Worm (Caenorhabditis elegans): ENCODE measurements around the gene lron-1.

DNA sequence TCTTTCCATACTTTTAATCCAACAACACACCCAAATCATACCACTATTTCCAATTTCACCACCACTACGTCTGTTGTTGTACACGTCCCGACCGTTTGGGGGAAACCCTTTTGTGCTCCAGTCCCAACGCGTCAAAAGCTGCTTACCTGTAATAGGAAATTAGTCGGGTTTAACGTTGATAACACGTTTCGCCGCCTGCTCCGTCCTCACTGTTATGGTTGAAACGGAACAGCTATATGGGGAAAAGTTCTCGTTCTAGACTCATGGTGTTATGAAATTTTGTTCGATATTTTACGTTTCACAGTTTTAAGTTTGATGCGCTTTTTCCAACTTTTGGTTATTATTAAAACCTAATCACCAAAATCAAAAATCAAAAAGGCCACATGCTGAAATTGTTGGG is 36.6 kb upstream of the lron-1 start:
- TF ChIP-seq eyg-1 (tag; optimal IDR thresholded peaks at IDR 0.05) (no peak), syd-9 (tag; optimal IDR thresholded peaks at IDR 0.05) (no peak)

All from whole organism, late embryonic.